Worm (Caenorhabditis elegans) whole organism, late embryonic: ENCODE results near the gene enri-2.

Experiments
- K09A11.1 ChIP-seq: sonication (generic microtip); optimal IDR thresholded peaks from 2 replicates; lab custom pipeline; 2017; ENCODE audit warnings: antibody characterized with exemption, mild to moderate bottlenecking, missing genetic modification characterization, missing compliant biosample characterization; ENCODE audit not compliant: insufficient read depth
- T23F11.4 ChIP-seq: fragments of 200-800 bp; sonication (Bioruptor generic); optimal IDR thresholded peaks from 2 replicates; lab custom pipeline; 2018; ENCODE audit warnings: mild to moderate bottlenecking, missing genetic modification characterization, missing compliant biosample characterization
- ama-1 ChIP-seq: fragments of 150-350 bp; optimal IDR thresholded peaks from 2 replicates; lab custom pipeline; 2014
- dmd-4 ChIP-seq: sonication (generic microtip); optimal IDR thresholded peaks from 2 replicates; lab custom pipeline; 2016; ENCODE audit warnings: borderline replicate concordance, missing genetic modification characterization, missing compliant biosample characterization
- fax-1 ChIP-seq: sonication (generic microtip); optimal IDR thresholded peaks from 2 replicates; lab custom pipeline; 2016; ENCODE audit warnings: missing genotype, missing genetic modification characterization, missing compliant biosample characterization
- fkh-10 ChIP-seq: fragments of 150-350 bp; optimal IDR thresholded peaks from 2 replicates; lab custom pipeline; 2014; ENCODE audit warnings: missing biosample characterization, missing genetic modification reagents, missing genetic modification characterization
- hlh-15 ChIP-seq: sonication (generic microtip); optimal IDR thresholded peaks from 2 replicates; lab custom pipeline; 2016; ENCODE audit warnings: missing genetic modification characterization, missing compliant biosample characterization
- hlh-30 ChIP-seq: sonication (generic microtip); optimal IDR thresholded peaks from 2 replicates; lab custom pipeline; 2017; ENCODE audit warnings: antibody characterized with exemption, missing genetic modification characterization, missing compliant biosample characterization; ENCODE audit not compliant: insufficient read depth
- lin-11 ChIP-seq: fragments of 200-800 bp; sonication (Bioruptor generic); optimal IDR thresholded peaks from 2 replicates; lab custom pipeline; 2018; ENCODE audit warnings: mild to moderate bottlenecking, missing genetic modification characterization, missing compliant biosample characterization
- nfya-1 ChIP-seq: sonication (generic microtip); optimal IDR thresholded peaks from 2 replicates; lab custom pipeline; 2017; ENCODE audit warnings: missing genetic modification characterization, mild to moderate bottlenecking, missing compliant biosample characterization, antibody characterized with exemption, moderate library complexity
- nhr-11 ChIP-seq: fragments of 150-350 bp; optimal IDR thresholded peaks from 2 replicates; lab custom pipeline; 2014; ENCODE audit warnings: missing biosample characterization, missing genetic modification characterization
- pat-9 ChIP-seq: fragments of 200-800 bp; sonication (Bioruptor generic); optimal IDR thresholded peaks from 2 replicates; lab custom pipeline; 2018; ENCODE audit warnings: mild to moderate bottlenecking, missing genetic modification characterization, moderate library complexity, missing compliant biosample characterization
- pha-4 ChIP-seq: fragments of 150-350 bp; optimal IDR thresholded peaks from 2 replicates; lab custom pipeline; 2018; ENCODE audit warnings: missing biosample characterization, missing genetic modification reagents, missing genetic modification characterization
- sdc-2 ChIP-seq: sonication (generic microtip); optimal IDR thresholded peaks from 2 replicates; lab custom pipeline; 2016; ENCODE audit warnings: missing genotype, missing genetic modification characterization, missing compliant biosample characterization

ce11 chrX:14535913-14536312 is 9.7 kb upstream of the enri-2 start:
- TF ChIP-seq pat-9 (no peak), dmd-4 (tag; lab: Kevin White, UChicago) (no peak), fkh-10 (GFP tag; lab: Kevin White, UChicago) (no peak), fax-1 (no peak), sdc-2 (tag; lab: Kevin White, UChicago) (no peak), T23F11.4 (GFP tag; lab: Kevin White, UChicago) (no peak), hlh-30 (tag; lab: Kevin White, UChicago) (no peak), lin-11 (tag; lab: Kevin White, UChicago) (no peak), ama-1 (no peak), hlh-15 (no peak), K09A11.1 (tag; lab: Kevin White, UChicago) (no peak), pha-4 (no peak), nhr-11 (tag; lab: Kevin White, UChicago) (no peak), nfya-1 (tag; lab: Kevin White, UChicago) (no peak)
